Worm (Caenorhabditis elegans): ENCODE results near the gene sdz-35.

Gene sdz-35

DNA sequence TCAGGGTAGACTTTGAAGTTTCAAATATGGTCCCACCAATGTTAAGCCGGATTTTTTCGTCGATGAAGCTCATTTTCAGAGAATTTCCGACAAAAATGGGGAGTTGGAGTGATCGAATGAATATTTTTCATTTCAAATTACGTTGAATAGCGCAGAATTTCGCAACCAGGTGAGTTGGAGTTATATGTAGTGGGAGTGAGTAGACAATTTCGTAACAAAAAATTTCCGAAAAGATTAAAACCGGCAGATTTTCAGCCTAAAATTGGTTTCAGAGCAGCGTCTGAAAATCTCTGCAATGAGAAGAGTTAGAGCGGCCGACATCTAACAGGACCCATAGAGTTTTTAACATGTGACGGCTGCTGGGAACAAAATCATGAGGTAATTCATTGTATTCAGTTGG lies at the start of gene sdz-35:
Gene sdz-35 (minus strand): TSS at position 101 of the 400 bp plus-strand sequence.
- TF ChIP-seq F13H6.1 (tag; optimal IDR thresholded peaks at IDR 0.05) (no peak), dmd-4 (tag; optimal IDR thresholded peaks at IDR 0.05) (no peak), unc-39 (tag; optimal IDR thresholded peaks at IDR 0.05) (no peak), C34F6.9 (tag; optimal IDR thresholded peaks at IDR 0.05) (no peak), aly-2 (tag; optimal IDR thresholded peaks at IDR 0.05) (no peak), ztf-11 (tag; optimal IDR thresholded peaks at IDR 0.05) (no peak), ztf-1 (GFP tag; conservative IDR thresholded peaks at IDR 0.05) (no peak), nhr-21 (tag; optimal IDR thresholded peaks at IDR 0.05) (no peak), snpc-4 (tag; optimal IDR thresholded peaks at IDR 0.05) (no peak), sem-4 (tag; optimal IDR thresholded peaks at IDR 0.05) (no peak), unc-62 (GFP tag; optimal IDR thresholded peaks at IDR 0.05) (no peak), nhr-11 (tag; optimal IDR thresholded peaks at IDR 0.05) (no peak), nhr-237 (tag; optimal IDR thresholded peaks at IDR 0.05) (no peak), mbf-1 (tag; optimal IDR thresholded peaks at IDR 0.05) (no peak)

ce11 chrII:3251782-3252181 lies 43.2 kb upstream of the sdz-35 start:
- TF ChIP-seq blmp-1 (tag; optimal IDR thresholded peaks at IDR 0.05; ENCODE audit: insufficient read depth) (no peak), sma-9 (GFP tag; optimal IDR thresholded peaks at IDR 0.05) (no peak), sma-9 (tag; optimal IDR thresholded peaks at IDR 0.05) (no peak), ZK546.5 (tag; optimal IDR thresholded peaks at IDR 0.05) (no peak)

- TF ChIP-seq unc-62 (GFP tag; optimal IDR thresholded peaks at IDR 0.05) (no peak), nhr-11 (tag; optimal IDR thresholded peaks at IDR 0.05) (no peak), mdl-1 (tag; optimal IDR thresholded peaks at IDR 0.05) (no peak), peb-1 (tag; optimal IDR thresholded peaks at IDR 0.05) (no peak)
These were observed 41.6 kb upstream of the sdz-35 start for ce11 chrII:3250195-3250594.

DNA sequence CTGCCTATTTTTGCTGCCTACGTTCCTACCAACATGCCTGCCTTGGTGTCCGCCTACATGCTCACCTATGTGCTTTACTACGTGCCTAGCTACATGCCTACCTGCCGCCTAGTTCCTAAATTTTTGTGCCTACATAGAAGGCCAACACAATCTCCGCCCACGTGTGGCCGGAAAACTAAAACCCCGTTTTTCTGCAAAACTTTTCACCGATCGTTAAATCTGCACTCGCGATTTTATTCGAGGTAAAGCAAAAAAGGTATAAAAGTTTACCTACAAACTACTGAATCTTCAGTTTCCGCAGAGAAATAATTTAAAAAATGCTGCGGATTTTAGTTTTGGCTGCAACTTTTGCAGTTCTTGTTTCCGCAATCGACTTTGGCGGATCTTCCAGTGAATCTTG lies 40.8 kb upstream of the sdz-35 start, which contains the start of gene clec-124:
Gene clec-124 (plus strand): TSS at position 301 of the 400 bp plus-strand sequence.
- TF ChIP-seq unc-55 (GFP tag; optimal IDR thresholded peaks at IDR 0.05) (no peak), sma-3 (GFP tag; optimal IDR thresholded peaks at IDR 0.05) (no peak), sma-9 (GFP tag; optimal IDR thresholded peaks at IDR 0.05) (no peak), sma-9 (tag; optimal IDR thresholded peaks at IDR 0.05) (no peak), lin-13 (GFP tag; optimal IDR thresholded peaks at IDR 0.05) (no peak), egl-27 (tag; optimal IDR thresholded peaks at IDR 0.05) (no peak), ama-1 (optimal IDR thresholded peaks at IDR 0.05) (no peak), gmeb-1 (tag; optimal IDR thresholded peaks at IDR 0.05) (no peak), blmp-1 (tag; optimal IDR thresholded peaks at IDR 0.05; ENCODE audit: insufficient read depth) (no peak), crh-2 (tag; optimal IDR thresholded peaks at IDR 0.05) (no peak)

ce11 chrII:3248043-3248718 lies 39.6 kb upstream of the sdz-35 start, which contains the start of the genes fbxc-50 and C17F4.2:
Gene fbxc-50 (minus strand): TSS chrII:3248123.
Gene C17F4.2 (plus strand): TSS chrII:3248668.
- TF ChIP-seq nhr-6 (tag; optimal IDR thresholded peaks at IDR 0.05) (no peak), mbf-1 (tag; optimal IDR thresholded peaks at IDR 0.05) (no peak)

ce11 chrII:3247556-3247955 lies 39.0 kb upstream of the sdz-35 start:
- TF ChIP-seq peb-1 (tag; optimal IDR thresholded peaks at IDR 0.05) (no peak), nhr-129 (tag; optimal IDR thresholded peaks at IDR 0.05) (no peak), elt-3 (tag; optimal IDR thresholded peaks at IDR 0.05) (no peak), egl-27 (tag; optimal IDR thresholded peaks at IDR 0.05) (no peak), aly-2 (tag; optimal IDR thresholded peaks at IDR 0.05) (no peak), skn-1 (tag; optimal IDR thresholded peaks at IDR 0.05) (no peak), R02D3.7 (tag; optimal IDR thresholded peaks at IDR 0.05) (no peak), mab-5 (tag; optimal IDR thresholded peaks at IDR 0.05) (no peak), ceh-82 (tag; optimal IDR thresholded peaks at IDR 0.05) (no peak), ceh-16 (tag; optimal IDR thresholded peaks at IDR 0.05) (no peak), ztf-4 (tag; optimal IDR thresholded peaks at IDR 0.05) (no peak), unc-62 (GFP tag; optimal IDR thresholded peaks at IDR 0.05) (no peak), lin-11 (tag; optimal IDR thresholded peaks at IDR 0.05) (no peak), lin-13 (GFP tag; optimal IDR thresholded peaks at IDR 0.05) (no peak), nhr-10 (tag; optimal IDR thresholded peaks at IDR 0.05) (no peak)

Measured in whole organism, L2 larva.